Worm (Caenorhabditis elegans) whole organism, late embryonic: ENCODE results near the gene ndab-1.

Experiments
- F13H6.1 ChIP-seq: sonication (generic microtip); optimal IDR thresholded peaks from 2 replicates; lab custom pipeline; 2016; ENCODE audit warnings: missing genetic modification characterization, missing compliant biosample characterization
- ama-1 ChIP-seq: fragments of 150-350 bp; optimal IDR thresholded peaks from 2 replicates; lab custom pipeline; 2014
- ceh-31 ChIP-seq: sonication (generic microtip); optimal IDR thresholded peaks from 2 replicates; lab custom pipeline; 2016; ENCODE audit warnings: missing genetic modification characterization, missing compliant biosample characterization
- elt-2 ChIP-seq: sonication (generic microtip); optimal IDR thresholded peaks from 2 replicates; lab custom pipeline; 2016; ENCODE audit warnings: missing genetic modification reagents, missing genetic modification characterization, missing compliant biosample characterization
- hlh-8 ChIP-seq: sonication (generic microtip); optimal IDR thresholded peaks from 2 replicates; lab custom pipeline; 2016; ENCODE audit warnings: missing genotype, missing genetic modification characterization, missing compliant biosample characterization
- nhr-11 ChIP-seq: fragments of 150-350 bp; optimal IDR thresholded peaks from 2 replicates; lab custom pipeline; 2014; ENCODE audit warnings: missing biosample characterization, missing genetic modification characterization
- nhr-232 ChIP-seq: sonication (generic microtip); optimal IDR thresholded peaks from 2 replicates; lab custom pipeline; 2016; ENCODE audit warnings: missing genetic modification characterization, missing compliant biosample characterization
- pag-3 ChIP-seq: sonication (generic microtip); optimal IDR thresholded peaks from 2 replicates; lab custom pipeline; 2016; ENCODE audit warnings: missing compliant biosample characterization, missing genetic modification characterization, borderline replicate concordance
- pha-4 ChIP-seq: fragments of 150-350 bp; optimal IDR thresholded peaks from 2 replicates; lab custom pipeline; 2018; ENCODE audit warnings: missing biosample characterization, missing genetic modification reagents, missing genetic modification characterization
- unc-86 ChIP-seq: sonication (generic microtip); optimal IDR thresholded peaks from 2 replicates; lab custom pipeline; 2016; ENCODE audit warnings: missing genetic modification characterization, missing compliant biosample characterization

DNA sequence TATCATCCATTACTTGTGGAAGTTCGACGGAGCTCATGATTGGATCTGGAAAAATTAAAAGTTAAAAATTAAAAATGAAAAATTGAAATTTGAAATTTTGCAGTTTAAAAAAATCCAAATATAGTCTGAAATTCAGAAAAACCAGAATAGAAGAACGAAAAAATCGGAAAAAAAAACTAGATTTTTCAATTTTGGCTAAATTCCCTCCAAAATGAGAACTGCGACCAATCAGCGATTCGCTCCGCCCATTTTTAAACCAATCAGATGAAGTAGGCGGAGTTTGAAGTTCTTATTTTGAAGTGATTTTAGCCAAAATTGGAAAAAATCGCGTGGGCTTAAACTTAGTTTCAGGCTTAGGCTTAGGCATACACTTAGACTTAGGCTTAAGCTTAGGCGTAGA is 31.5 kb upstream of the ndab-1 start, which contains the start of gene Y56A3A.7:
- TF ChIP-seq pha-4 (no peak), ama-1 (no peak), nhr-232 (tag; lab: Kevin White, UChicago) (no peak), ceh-31 (tag; lab: Kevin White, UChicago) (no peak), unc-86 (no peak), nhr-11 (tag; lab: Kevin White, UChicago) (no peak), elt-2 (tag; lab: Kevin White, UChicago) (no peak), pag-3 (no peak), F13H6.1 (tag; lab: Kevin White, UChicago) (no peak), hlh-8 (tag; lab: Kevin White, UChicago) (no peak)
